Worm (Caenorhabditis elegans) whole organism, L4/young adult: Measurements from ENCODE around the gene cua-1.

Experiments used
- W03F9.2 ChIP-seq: fragments of 150-350 bp; optimal IDR thresholded peaks from 2 replicates; lab custom pipeline; 2014; ENCODE audit warnings: missing biosample characterization, missing genetic modification characterization
- him-1 ChIP-seq: sonication (generic microtip); optimal IDR thresholded peaks from 2 replicates; lab custom pipeline; 2016; ENCODE audit warnings: missing genotype, missing genetic modification reagents, missing genetic modification characterization, missing compliant biosample characterization

- TF ChIP-seq him-1 (tag; lab: Kevin White, UChicago) (no peak), W03F9.2 (tag; lab: Kevin White, UChicago) (peak; percentile 87)
These were observed 31.7 kb downstream of the cua-1 start, which contains the start of gene exo-1 for ce11 chrIII:13423414-13423813.
